Fruit fly (Drosophila melanogaster): ENCODE data around the gene Wdr82.

DNA sequence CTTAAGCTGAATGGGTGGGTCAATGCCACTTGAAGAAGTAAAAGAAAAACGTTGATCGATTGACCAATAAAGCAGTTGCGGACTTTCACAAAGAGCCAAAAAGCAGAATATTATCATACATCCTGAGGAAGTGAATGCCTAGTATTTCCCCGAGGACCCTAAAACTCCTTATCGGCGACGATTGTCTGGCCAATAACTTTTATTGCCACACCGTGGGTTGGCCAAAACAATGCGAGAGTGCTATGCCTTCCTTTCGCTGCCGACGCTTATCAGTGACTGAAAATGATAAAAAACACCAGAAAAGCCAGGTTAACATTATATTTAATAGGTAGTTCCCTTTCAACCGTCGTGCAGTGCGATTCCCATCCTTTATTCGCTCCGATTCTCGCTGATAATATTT lies 22.4 kb upstream of the Wdr82 start, which contains the start of gene Mur29B:
- TF ChIP-seq CG10669 (GFP tag; optimal IDR thresholded peaks at IDR 0.05) (no peak), CG1621 (tag; optimal IDR thresholded peaks at IDR 0.05) (no peak), CG11294 (GFP tag; IDR thresholded peaks at IDR 0.05) (no peak), esn (GFP tag; optimal IDR thresholded peaks at IDR 0.05) (no peak), topi (GFP tag; optimal IDR thresholded peaks at IDR 0.05) (no peak)

All from whole organism, prepupa.